Worm (Caenorhabditis elegans) whole organism, L3 larva: Measurements from ENCODE around the gene Y73B6BL.289.
A peak's percentile ranks its signal among the peaks of the same experiment; 100 is the strongest.

Experiments
- R02D3.7 ChIP-seq: fragments of 150-350 bp; optimal IDR thresholded peaks from 2 replicates; lab custom pipeline; 2014; ENCODE audit warnings: missing biosample characterization, missing genetic modification characterization
- ZK546.5 ChIP-seq: sonication (generic microtip); optimal IDR thresholded peaks from 2 replicates; lab custom pipeline; 2017; ENCODE audit warnings: missing biosample characterization, missing genetic modification characterization
- aly-2 ChIP-seq: fragments of 150-350 bp; optimal IDR thresholded peaks from 2 replicates; lab custom pipeline; 2014; ENCODE audit warnings: missing biosample characterization, missing genetic modification characterization
- ceh-16 ChIP-seq: sonication (generic microtip); optimal IDR thresholded peaks from 2 replicates; lab custom pipeline; 2017; ENCODE audit warnings: missing biosample characterization, missing genetic modification characterization
- ceh-28 ChIP-seq: fragments of 150-350 bp; optimal IDR thresholded peaks from 2 replicates; lab custom pipeline; 2014; ENCODE audit warnings: missing biosample characterization, missing genetic modification reagents, missing genetic modification characterization
- daf-12 ChIP-seq: fragments of 150-350 bp; optimal IDR thresholded peaks from 2 replicates; lab custom pipeline; 2014; ENCODE audit warnings: missing biosample characterization, missing genetic modification reagents, missing genetic modification characterization
- egl-27 ChIP-seq: sonication (generic microtip); optimal IDR thresholded peaks from 4 replicates; lab custom pipeline; 2017; ENCODE audit warnings: missing biosample characterization, missing genetic modification reagents, missing genetic modification characterization
- egl-5 ChIP-seq: fragments of 150-350 bp; optimal IDR thresholded peaks from 2 replicates; lab custom pipeline; 2017; ENCODE audit warnings: missing biosample characterization, missing genetic modification reagents, missing genetic modification characterization, inconsistent platforms
- elt-1 ChIP-seq: fragments of 150-350 bp; optimal IDR thresholded peaks from 2 replicates; lab custom pipeline; 2014; ENCODE audit warnings: missing biosample characterization, missing genetic modification characterization
- elt-2 ChIP-seq: sonication (generic microtip); optimal IDR thresholded peaks from 2 replicates; lab custom pipeline; 2016; ENCODE audit warnings: missing genetic modification reagents, mild to moderate bottlenecking, missing genetic modification characterization, missing compliant biosample characterization
- eor-1 ChIP-seq, 2 experiments: fragments of 150-350 bp; optimal IDR thresholded peaks; 2 replicates each; lab custom pipeline; 2014 to 2018; ENCODE audit warnings: missing biosample characterization in 2 of 2, missing genetic modification characterization in 2 of 2
- fkh-10 ChIP-seq: sonication (generic microtip); optimal IDR thresholded peaks from 2 replicates; lab custom pipeline; 2017; ENCODE audit warnings: missing biosample characterization, missing genetic modification reagents, missing genetic modification characterization
- fos-1 ChIP-seq: fragments of 150-350 bp; optimal IDR thresholded peaks from 2 replicates; lab custom pipeline; 2014; ENCODE audit warnings: missing biosample characterization, missing genetic modification characterization
- hmg-11 ChIP-seq: sonication (generic microtip); optimal IDR thresholded peaks from 2 replicates; lab custom pipeline; 2016; ENCODE audit warnings: missing genetic modification characterization, missing compliant biosample characterization
- jun-1 ChIP-seq: fragments of 150-350 bp; optimal IDR thresholded peaks from 2 replicates; lab custom pipeline; 2014; ENCODE audit warnings: missing biosample characterization, missing genetic modification reagents, missing genetic modification characterization
- lin-15B ChIP-seq: fragments of 150-350 bp; optimal IDR thresholded peaks from 2 replicates; lab custom pipeline; 2014; ENCODE audit warnings: missing biosample characterization, missing genetic modification characterization
- lin-39 ChIP-seq: fragments of 150-350 bp; optimal IDR thresholded peaks from 2 replicates; lab custom pipeline; 2018; ENCODE audit warnings: missing biosample characterization, missing genetic modification reagents, missing genetic modification characterization
- mdl-1 ChIP-seq: fragments of 150-350 bp; optimal IDR thresholded peaks from 2 replicates; lab custom pipeline; 2014; ENCODE audit warnings: missing biosample characterization, missing genetic modification characterization
- mml-1 ChIP-seq: fragments of 150-350 bp; sonication (generic microtip); optimal IDR thresholded peaks from 3 replicates; lab custom pipeline; 2014; ENCODE audit warnings: missing biosample characterization, missing genetic modification characterization
- nfya-1 ChIP-seq: sonication (generic microtip); optimal IDR thresholded peaks from 2 replicates; lab custom pipeline; 2017; ENCODE audit warnings: missing genetic modification characterization, mild to moderate bottlenecking, missing compliant biosample characterization, antibody characterized with exemption, moderate library complexity; ENCODE audit not compliant: insufficient read depth
- nhr-11 ChIP-seq: fragments of 150-350 bp; optimal IDR thresholded peaks from 2 replicates; lab custom pipeline; 2014; ENCODE audit warnings: missing biosample characterization, missing genetic modification characterization
- nhr-12 ChIP-seq: fragments of 150-350 bp; optimal IDR thresholded peaks from 2 replicates; lab custom pipeline; 2014; ENCODE audit warnings: missing biosample characterization, missing genetic modification characterization
- nhr-23 ChIP-seq: fragments of 150-350 bp; optimal IDR thresholded peaks from 2 replicates; lab custom pipeline; 2014; ENCODE audit warnings: missing biosample characterization, missing genetic modification reagents, missing genetic modification characterization
- nhr-237 ChIP-seq: fragments of 150-350 bp; optimal IDR thresholded peaks from 2 replicates; lab custom pipeline; 2014; ENCODE audit warnings: missing biosample characterization, missing genetic modification characterization
- nhr-25 ChIP-seq: sonication (generic microtip); optimal IDR thresholded peaks from 2 replicates; lab custom pipeline; 2017; ENCODE audit warnings: missing biosample characterization, missing genetic modification characterization
- nhr-28 ChIP-seq: fragments of 150-350 bp; optimal IDR thresholded peaks from 2 replicates; lab custom pipeline; 2014; ENCODE audit warnings: missing biosample characterization, missing genetic modification characterization
- nhr-43 ChIP-seq: sonication (generic microtip); optimal IDR thresholded peaks from 2 replicates; lab custom pipeline; 2016; ENCODE audit warnings: mild to moderate bottlenecking, missing genetic modification characterization, missing compliant biosample characterization; ENCODE audit not compliant: poor library complexity, severe bottlenecking
- nhr-67 ChIP-seq: fragments of 150-350 bp; optimal IDR thresholded peaks from 2 replicates; lab custom pipeline; 2014; ENCODE audit warnings: missing biosample characterization, missing genetic modification characterization
- nhr-77 ChIP-seq: fragments of 150-350 bp; optimal IDR thresholded peaks from 2 replicates; lab custom pipeline; 2014; ENCODE audit warnings: missing biosample characterization, missing genetic modification characterization
- pha-4 ChIP-seq: fragments of 150-350 bp; optimal IDR thresholded peaks from 2 replicates; lab custom pipeline; 2014; ENCODE audit warnings: missing biosample characterization, missing genetic modification reagents, missing genetic modification characterization
- pqm-1 ChIP-seq: fragments of 150-350 bp; optimal IDR thresholded peaks from 2 replicates; lab custom pipeline; 2017; ENCODE audit warnings: missing biosample characterization, missing genetic modification characterization, inconsistent platforms
- sea-2 ChIP-seq: fragments of 150-350 bp; sonication (generic microtip); optimal IDR thresholded peaks from 4 replicates; lab custom pipeline; 2014; ENCODE audit warnings: missing biosample characterization, missing genetic modification reagents, missing genetic modification characterization
- snpc-4 ChIP-seq: fragments of 150-350 bp; optimal IDR thresholded peaks from 2 replicates; lab custom pipeline; 2014; ENCODE audit warnings: missing biosample characterization, missing genetic modification characterization
- tbx-2 ChIP-seq: sonication (generic microtip); optimal IDR thresholded peaks from 2 replicates; lab custom pipeline; 2016; ENCODE audit warnings: mild to moderate bottlenecking, missing genetic modification characterization, missing compliant biosample characterization
- zag-1 ChIP-seq: fragments of 150-350 bp; optimal IDR thresholded peaks from 2 replicates; lab custom pipeline; 2014; ENCODE audit warnings: missing biosample characterization, missing genetic modification characterization
- ztf-4 ChIP-seq: fragments of 150-350 bp; optimal IDR thresholded peaks from 2 replicates; lab custom pipeline; 2014; ENCODE audit warnings: missing biosample characterization, missing genetic modification characterization

The Y73B6BL.289 gene

ce11 chrIV:6376473-6377115 lies 29.3 kb downstream of the Y73B6BL.289 start, which contains the start of the genes hrpf-2 and bli-6:
Gene hrpf-2 (minus strand): TSS chrIV:6376523.
Gene bli-6 (plus strand): TSS chrIV:6377065.
- TF ChIP-seq elt-2 (tag; lab: Kevin White, UChicago) (peak; percentile 46), nhr-12 (tag; lab: Kevin White, UChicago) (no peak), fos-1 (tag; lab: Kevin White, UChicago) (no peak), jun-1 (tag; lab: Kevin White, UChicago) (peak; percentile 21), nfya-1 (tag; lab: Kevin White, UChicago) (peak; percentile 70), nhr-25 (tag; lab: Kevin White, UChicago) (peak; percentile 56), nhr-11 (no peak), nhr-23 (tag; lab: Kevin White, UChicago) (peak; percentile 69), snpc-4 (tag; lab: Kevin White, UChicago) (peak; percentile 79), R02D3.7 (tag; lab: Kevin White, UChicago) (peak; percentile 81), nhr-77 (tag; lab: Kevin White, UChicago) (no peak), aly-2 (tag; lab: Kevin White, UChicago) (no peak), nhr-237 (tag; lab: Kevin White, UChicago) (no peak), nhr-67 (tag; lab: Kevin White, UChicago) (no peak), lin-15B (tag; lab: Kevin White, UChicago) (peak; percentile 95), zag-1 (tag; lab: Kevin White, UChicago) (no peak), hmg-11 (tag; lab: Kevin White, UChicago) (peak; percentile 70), nhr-28 (tag; lab: Kevin White, UChicago) (no peak), lin-39 (tag; lab: Kevin White, UChicago) (peak; percentile 63), ceh-16 (tag; lab: Kevin White, UChicago) (no peak), nhr-43 (peak; percentile 45), ZK546.5 (tag; lab: Kevin White, UChicago) (no peak), pha-4 (peak; percentile 89), pqm-1 (tag; lab: Kevin White, UChicago) (no peak)

- TF ChIP-seq eor-1 (tag; optimal IDR thresholded peaks at IDR 0.05; lab: Kevin White, UChicago): no peak
- TF ChIP-seq ceh-28 (tag; lab: Kevin White, UChicago): no peak
- TF ChIP-seq ztf-4 (tag; lab: Kevin White, UChicago): no peak
- no peak for TF ChIP-seq mdl-1 (tag; lab: Kevin White, UChicago)
- no peak for TF ChIP-seq nhr-25 (tag; lab: Kevin White, UChicago)
- no peak for TF ChIP-seq nhr-23 (tag; lab: Kevin White, UChicago)
- no peak for TF ChIP-seq hmg-11 (tag; lab: Kevin White, UChicago)
- no peak for TF ChIP-seq tbx-2 (tag; lab: Kevin White, UChicago)
- no peak for TF ChIP-seq nhr-28 (tag; lab: Kevin White, UChicago)
- no peak for TF ChIP-seq fkh-10
- no peak for TF ChIP-seq nfya-1 (tag; lab: Kevin White, UChicago)
- no peak for TF ChIP-seq aly-2 (tag; lab: Kevin White, UChicago)
Measured at ce11 chrIV:6377335-6378069, 30.2 kb downstream of the Y73B6BL.289 start.

- TF ChIP-seq elt-1 (tag; lab: Kevin White, UChicago) (no peak), fos-1 (tag; lab: Kevin White, UChicago) (no peak), daf-12 (tag; lab: Kevin White, UChicago) (no peak), lin-15B (tag; lab: Kevin White, UChicago) (no peak), elt-2 (tag; lab: Kevin White, UChicago) (no peak), ceh-28 (tag; lab: Kevin White, UChicago) (no peak), nhr-237 (tag; lab: Kevin White, UChicago) (no peak), nhr-23 (tag; lab: Kevin White, UChicago) (no peak), lin-39 (tag; lab: Kevin White, UChicago) (no peak), pqm-1 (tag; lab: Kevin White, UChicago) (no peak)
- TF ChIP-seq, all 47 proteins: peak for 0
Measured at ce11 chrIV:6378398-6378797, 31.1 kb downstream of the Y73B6BL.289 start.

ce11 chrIV:6383970-6384369 lies 36.7 kb downstream of the Y73B6BL.289 start, which contains the start of gene shl-1:
Gene shl-1 (minus strand): TSS chrIV:6384070.
- TF ChIP-seq lin-39 (tag; lab: Kevin White, UChicago): no peak
- TF ChIP-seq egl-5 (tag; lab: Kevin White, UChicago): no peak
- TF ChIP-seq egl-27 (tag; lab: Kevin White, UChicago): no peak
- no peak for TF ChIP-seq jun-1 (tag; lab: Kevin White, UChicago)
- TF ChIP-seq ztf-4 (tag; lab: Kevin White, UChicago): no peak
- no peak for TF ChIP-seq ceh-28 (tag; lab: Kevin White, UChicago)
- no peak for TF ChIP-seq fos-1 (tag; lab: Kevin White, UChicago)
- TF ChIP-seq nhr-23 (tag; lab: Kevin White, UChicago): no peak
- TF ChIP-seq mdl-1 (tag; lab: Kevin White, UChicago): no peak
- TF ChIP-seq mml-1 (tag; lab: Kevin White, UChicago): no peak
- TF ChIP-seq nhr-67 (tag; lab: Kevin White, UChicago): no peak
- no peak for TF ChIP-seq sea-2 (GFP tag; lab: Kevin White, UChicago)
